Worm (Caenorhabditis elegans) whole organism, L1 larva: ENCODE data around the gene K07D4.9.

ENCODE experiments used
- blmp-1 ChIP-seq: fragments of 150-350 bp; optimal IDR thresholded peaks from 2 replicates; lab custom pipeline; 2014; ENCODE audit warnings: missing biosample characterization, missing genetic modification characterization
- ets-5 ChIP-seq: fragments of 200-800 bp; sonication (Bioruptor generic); IDR thresholded peaks from 2 replicates; pipeline ENCODE4 v1.3.6; 2022; ENCODE audit warnings: missing genetic modification characterization, missing compliant biosample characterization
- mep-1 ChIP-seq: fragments of 150-350 bp; optimal IDR thresholded peaks from 2 replicates; lab custom pipeline; 2014; ENCODE audit warnings: missing biosample characterization, missing genetic modification characterization
- nhr-76 ChIP-seq: sonication (generic microtip); optimal IDR thresholded peaks from 2 replicates; lab custom pipeline; 2017; ENCODE audit warnings: missing biosample characterization, missing genetic modification characterization
- skn-1 ChIP-seq: fragments of 150-350 bp; optimal IDR thresholded peaks from 2 replicates; lab custom pipeline; 2014; ENCODE audit warnings: missing biosample characterization, missing genetic modification characterization

DNA sequence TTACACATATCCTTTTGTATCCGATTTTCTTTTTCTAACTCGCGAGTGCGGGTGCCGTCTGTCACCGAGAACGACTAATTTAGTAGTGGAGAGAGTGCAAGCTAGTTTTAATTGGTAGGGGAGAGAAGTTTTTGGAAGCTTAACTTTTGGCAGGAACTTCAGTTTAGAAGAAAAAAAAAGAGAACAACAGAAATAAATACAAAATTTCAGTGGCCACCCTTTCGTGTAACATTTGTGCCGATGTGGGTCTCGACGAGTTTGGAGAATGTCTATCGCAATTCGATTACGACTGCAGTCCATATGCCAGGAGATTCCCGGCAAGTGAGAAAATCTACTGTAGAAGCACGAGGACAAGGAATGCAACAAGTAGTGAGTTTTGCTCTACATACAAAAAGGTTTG is 39.8 kb downstream of the K07D4.9 start:
- TF ChIP-seq ets-5 = no peak
- TF ChIP-seq nhr-76 (tag; lab: Kevin White, UChicago) = no peak
- no peak for TF ChIP-seq blmp-1 (tag; lab: Kevin White, UChicago)
- TF ChIP-seq skn-1 (tag; lab: Kevin White, UChicago) = no peak
- TF ChIP-seq mep-1 (tag; lab: Kevin White, UChicago) = no peak
